Worm (Caenorhabditis elegans) whole organism, late embryonic: Measurements from ENCODE around the gene vha-15.

Source experiments
- hlh-15 ChIP-seq: sonication (generic microtip); optimal IDR thresholded peaks from 2 replicates; lab custom pipeline; 2016; ENCODE audit warnings: missing genetic modification characterization, missing compliant biosample characterization
- nhr-11 ChIP-seq: fragments of 150-350 bp; optimal IDR thresholded peaks from 2 replicates; lab custom pipeline; 2014; ENCODE audit warnings: missing biosample characterization, missing genetic modification characterization

ce11 chrX:2287092-2287491 is 49.4 kb downstream of the vha-15 start, which contains the start of gene sav-1:
- TF ChIP-seq nhr-11 (tag; lab: Kevin White, UChicago) (no peak), hlh-15 (tag; lab: Kevin White, UChicago) (no peak)
